Worm (Caenorhabditis elegans) whole organism, L4/young adult: ENCODE measurements around the gene col-149.

ENCODE experiments used
- dao-5 ChIP-seq: sonication (generic microtip); optimal IDR thresholded peaks from 2 replicates; lab custom pipeline; 2016; ENCODE audit warnings: missing genotype, missing genetic modification characterization, moderate library complexity, missing compliant biosample characterization
- him-1 ChIP-seq: sonication (generic microtip); optimal IDR thresholded peaks from 2 replicates; lab custom pipeline; 2016; ENCODE audit warnings: missing genotype, missing genetic modification reagents, missing genetic modification characterization, missing compliant biosample characterization

ce11 chrV:10249515-10249914 lies 43.2 kb downstream of the col-149 start:
- TF ChIP-seq him-1 (tag; lab: Kevin White, UChicago) (no peak), dao-5 (tag; lab: Kevin White, UChicago) (no peak)
